Worm (Caenorhabditis elegans) whole organism, L4 larva: ENCODE measurements around the gene K11H3.3.

Experiments used
- F26F4.8 ChIP-seq: fragments of 200-800 bp; sonication (Bioruptor generic); conservative IDR thresholded peaks from 2 replicates; pipeline ENCODE4 v1.3.6; 2022; ENCODE audit warnings: missing genetic modification characterization, missing compliant biosample characterization
- T20F7.1 ChIP-seq: fragments of 200-800 bp; sonication (Bioruptor generic); optimal IDR thresholded peaks from 2 replicates; lab custom pipeline; 2018; ENCODE audit warnings: mild to moderate bottlenecking, missing genetic modification characterization, missing compliant biosample characterization
- T26A8.4 ChIP-seq: fragments of 200-800 bp; sonication (Bioruptor generic); IDR thresholded peaks from 2 replicates; pipeline ENCODE4 v1.3.6; 2022; ENCODE audit warnings: missing genetic modification characterization, missing compliant biosample characterization
- ZK546.5 ChIP-seq, 2 experiments: sonication (generic microtip); optimal IDR thresholded peaks; 2 replicates each; lab custom pipeline; 2017; ENCODE audit warnings: missing biosample characterization in 2 of 2, missing genetic modification characterization in 2 of 2
- aha-1 ChIP-seq: fragments of 150-350 bp; peaks from one replicate; lab custom pipeline; 2014; ENCODE audit warnings: missing biosample characterization, missing genetic modification characterization
- aly-2 ChIP-seq: sonication (generic microtip); optimal IDR thresholded peaks from 2 replicates; lab custom pipeline; 2018; ENCODE audit warnings: missing biosample characterization, missing genetic modification characterization
- ama-1 ChIP-seq: fragments of 150-350 bp; optimal IDR thresholded peaks from 2 replicates; lab custom pipeline; 2014; ENCODE audit warnings: inconsistent platforms, mixed read lengths
- ceh-20 ChIP-seq: fragments of 200-800 bp; sonication (Bioruptor generic); IDR thresholded peaks from 2 replicates; pipeline ENCODE4 v1.3.6; 2022; ENCODE audit warnings: missing genetic modification reagents, missing genetic modification characterization, missing compliant biosample characterization
- ces-1 ChIP-seq: fragments of 150-350 bp; sonication (generic microtip); optimal IDR thresholded peaks from 4 replicates; lab custom pipeline; 2014; ENCODE audit warnings: missing biosample characterization, missing genetic modification reagents, missing genetic modification characterization
- daf-16 ChIP-seq, 3 experiments: sonication (generic microtip); optimal IDR thresholded peaks; 2 replicates each; lab custom pipeline; 2016 to 2017; ENCODE audit warnings: missing genetic modification characterization in 3 of 3, missing genetic modification reagents in 3 of 3, mild to moderate bottlenecking in 2 of 3, missing compliant biosample characterization in 2 of 3, missing biosample characterization in 1 of 3, moderate library complexity in 1 of 3
- dmd-6 ChIP-seq: fragments of 200-800 bp; sonication (Bioruptor generic); IDR thresholded peaks from 2 replicates; pipeline ENCODE4 v1.3.6; 2022; ENCODE audit warnings: missing genetic modification reagents, missing genetic modification characterization, missing compliant biosample characterization
- dmd-9 ChIP-seq: fragments of 200-800 bp; sonication (Bioruptor generic); IDR thresholded peaks from 2 replicates; pipeline ENCODE4 v1.3.6; 2022; ENCODE audit warnings: missing genetic modification reagents, missing genetic modification characterization, missing compliant biosample characterization
- dpl-1 ChIP-seq: fragments of 150-350 bp; optimal IDR thresholded peaks from 2 replicates; lab custom pipeline; 2014; ENCODE audit warnings: missing biosample characterization, missing genetic modification reagents, missing genetic modification characterization
- dve-1 ChIP-seq: sonication (generic microtip); optimal IDR thresholded peaks from 2 replicates; lab custom pipeline; 2017; ENCODE audit warnings: antibody characterized with exemption, mild to moderate bottlenecking, missing genetic modification characterization, missing compliant biosample characterization; ENCODE audit not compliant: insufficient read depth
- hif-1 ChIP-seq, 2 experiments: sonication (generic microtip); optimal IDR thresholded peaks; 2 replicates each; lab custom pipeline; 2016 to 2017; ENCODE audit warnings: missing compliant biosample characterization in 2 of 2, missing genetic modification characterization in 2 of 2, missing genetic modification reagents in 2 of 2, missing genotype in 2 of 2, mild to moderate bottlenecking in 1 of 2
- hlh-11 ChIP-seq: fragments of 200-800 bp; sonication (Bioruptor generic); optimal IDR thresholded peaks from 2 replicates; lab custom pipeline; 2018; ENCODE audit warnings: mild to moderate bottlenecking, missing genetic modification characterization, missing compliant biosample characterization
- hlh-30 ChIP-seq: sonication (generic microtip); optimal IDR thresholded peaks from 2 replicates; lab custom pipeline; 2017; ENCODE audit warnings: antibody characterized with exemption, mild to moderate bottlenecking, missing genetic modification characterization, missing compliant biosample characterization; ENCODE audit not compliant: insufficient read depth
- hmg-1.1 ChIP-seq: fragments of 200-800 bp; sonication (Bioruptor generic); IDR thresholded peaks from 2 replicates; pipeline ENCODE4 v1.3.6; 2022; ENCODE audit warnings: missing genetic modification reagents, missing genetic modification characterization, missing compliant biosample characterization
- lin-13 ChIP-seq: fragments of 150-350 bp; optimal IDR thresholded peaks from 2 replicates; lab custom pipeline; 2014; ENCODE audit warnings: missing biosample characterization, missing genetic modification reagents, missing genetic modification characterization
- lin-38 ChIP-seq: fragments of 200-800 bp; sonication (Bioruptor generic); IDR thresholded peaks from 2 replicates; pipeline ENCODE4 v1.3.6; 2022; ENCODE audit warnings: missing genetic modification reagents, missing genetic modification characterization, missing compliant biosample characterization
- lir-3 ChIP-seq: sonication (generic microtip); optimal IDR thresholded peaks from 2 replicates; lab custom pipeline; 2016; ENCODE audit warnings: mild to moderate bottlenecking, missing genetic modification characterization, missing compliant biosample characterization
- lsy-2 ChIP-seq, 2 experiments: fragments of 150-350 bp in 1 of 2; sonication (generic microtip) in 1 of 2; optimal IDR thresholded peaks; 2 replicates each; lab custom pipeline; 2014 to 2017; ENCODE audit warnings: missing biosample characterization in 2 of 2, missing genetic modification characterization in 2 of 2
- mdl-1 ChIP-seq, 2 experiments: fragments of 150-350 bp in 1 of 2; sonication (generic microtip) in 1 of 2; optimal IDR thresholded peaks; 2 replicates each; lab custom pipeline; 2014 to 2017; ENCODE audit warnings: missing biosample characterization in 2 of 2, missing genetic modification characterization in 2 of 2
- mep-1 ChIP-seq: fragments of 150-350 bp; sonication (generic microtip); optimal IDR thresholded peaks from 3 replicates; lab custom pipeline; 2014; ENCODE audit warnings: missing biosample characterization, missing genetic modification characterization
- mes-2 ChIP-seq: sonication (generic microtip); optimal IDR thresholded peaks from 2 replicates; lab custom pipeline; 2016; ENCODE audit warnings: missing genotype, mild to moderate bottlenecking, missing genetic modification characterization, missing compliant biosample characterization; ENCODE audit not compliant: poor library complexity, severe bottlenecking
- mxl-3 ChIP-seq: fragments of 200-800 bp; sonication (Bioruptor generic); optimal IDR thresholded peaks from 2 replicates; lab custom pipeline; 2018; ENCODE audit warnings: mild to moderate bottlenecking, missing genetic modification characterization, missing compliant biosample characterization
- nhr-10 ChIP-seq: fragments of 150-350 bp; optimal IDR thresholded peaks from 2 replicates; lab custom pipeline; 2014; ENCODE audit warnings: missing biosample characterization, missing genetic modification characterization
- nhr-11 ChIP-seq: fragments of 150-350 bp; optimal IDR thresholded peaks from 2 replicates; lab custom pipeline; 2014; ENCODE audit warnings: missing biosample characterization, missing genetic modification characterization
- nhr-111 ChIP-seq: fragments of 200-800 bp; sonication (Bioruptor generic); optimal IDR thresholded peaks from 2 replicates; lab custom pipeline; 2018; ENCODE audit warnings: mild to moderate bottlenecking, missing genetic modification characterization, missing compliant biosample characterization
- nhr-237 ChIP-seq: sonication (generic microtip); optimal IDR thresholded peaks from 2 replicates; lab custom pipeline; 2017; ENCODE audit warnings: missing biosample characterization, missing genetic modification characterization
- nhr-25 ChIP-seq: sonication (generic microtip); optimal IDR thresholded peaks from 2 replicates; lab custom pipeline; 2017; ENCODE audit warnings: missing genetic modification characterization, mild to moderate bottlenecking, missing compliant biosample characterization, antibody characterized with exemption, moderate library complexity, borderline replicate concordance; ENCODE audit not compliant: insufficient read depth
- nhr-28 ChIP-seq: fragments of 150-350 bp; optimal IDR thresholded peaks from 2 replicates; lab custom pipeline; 2014; ENCODE audit warnings: missing biosample characterization, missing genetic modification characterization
- nhr-48 ChIP-seq: sonication (generic microtip); optimal IDR thresholded peaks from 2 replicates; lab custom pipeline; 2016; ENCODE audit warnings: mild to moderate bottlenecking, missing genetic modification characterization, missing compliant biosample characterization
- nhr-6 ChIP-seq: fragments of 150-350 bp; optimal IDR thresholded peaks from 2 replicates; lab custom pipeline; 2014; ENCODE audit warnings: missing biosample characterization, missing genetic modification characterization
- nhr-77 ChIP-seq: fragments of 150-350 bp; optimal IDR thresholded peaks from 2 replicates; lab custom pipeline; 2014; ENCODE audit warnings: missing biosample characterization, missing genetic modification characterization
- php-3 ChIP-seq: fragments of 200-800 bp; sonication (Bioruptor generic); IDR thresholded peaks from 2 replicates; pipeline ENCODE4 v1.3.6; 2022; ENCODE audit warnings: missing genetic modification reagents, missing genetic modification characterization, missing compliant biosample characterization
- saeg-2 ChIP-seq: fragments of 200-800 bp; sonication (Bioruptor generic); IDR thresholded peaks from 2 replicates; pipeline ENCODE4 v1.3.6; 2022; ENCODE audit warnings: missing genetic modification reagents, missing genetic modification characterization, missing compliant biosample characterization
- snpc-1.2 ChIP-seq: fragments of 200-800 bp; sonication (Bioruptor generic); IDR thresholded peaks from 2 replicates; pipeline ENCODE4 v1.3.6; 2022; ENCODE audit warnings: missing genetic modification reagents, missing genetic modification characterization, missing compliant biosample characterization
- tra-1 ChIP-seq: fragments of 200-800 bp; sonication (Bioruptor generic); IDR thresholded peaks from 2 replicates; pipeline ENCODE4 v1.3.6; 2022; ENCODE audit warnings: missing genetic modification reagents, missing genetic modification characterization, missing compliant biosample characterization
- zip-2 ChIP-seq: fragments of 150-350 bp; optimal IDR thresholded peaks from 2 replicates; lab custom pipeline; 2014; ENCODE audit warnings: missing biosample characterization, missing genetic modification characterization

K11H3.3 gene

ce11 chrIII:9807560-9808046, 44.1 kb upstream of the K11H3.3 start:
- TF ChIP-seq nhr-6 (tag; lab: Kevin White, UChicago) (peak; percentile 38), nhr-111 (no peak), nhr-28 (tag; lab: Kevin White, UChicago) (peak; percentile 75), lin-13 (GFP tag; lab: Kevin White, UChicago) (peak; percentile 8), T26A8.4 (GFP tag; lab: Robert Waterston, UW) (0 out of 2 replicates have a peak, but pooled peaks have one; percentile 15), mep-1 (tag; lab: Kevin White, UChicago) (peak; percentile 63), lin-38 (peak; percentile 30; the same call in 1 of the 2 replicates), ama-1 (peak; percentile 64), mdl-1 (tag; optimal IDR thresholded peaks at IDR 0.05; lab: Kevin White, UChicago) (peak; percentile 23 to 79), lir-3 (tag; lab: Kevin White, UChicago) (no peak), tra-1 (GFP tag; lab: Robert Waterston, UW) (0 out of 2 replicates have a peak, but pooled peaks have one; percentile 6), hlh-30 (tag; lab: Kevin White, UChicago) (peak; percentile 87), ceh-20 (peak; percentile 72), ZK546.5 (tag; optimal IDR thresholded peaks at IDR 0.05; lab: Kevin White, UChicago) (no peak), dpl-1 (GFP tag; lab: Kevin White, UChicago) (peak; percentile 34), nhr-11 (tag; lab: Kevin White, UChicago) (no peak), F26F4.8 (no peak), nhr-48 (tag; lab: Kevin White, UChicago) (peak; percentile 86), aha-1 (peak; percentile 81), nhr-77 (tag; lab: Kevin White, UChicago) (peak; percentile 45), nhr-25 (no peak), hlh-11 (tag; lab: Kevin White, UChicago) (peak; percentile 81), lsy-2 (tag; optimal IDR thresholded peaks at IDR 0.05; lab: Kevin White, UChicago) (peak; percentile 2 to 25), mxl-3 (peak; percentile 79), dmd-6 (GFP tag; lab: Robert Waterston, UW) (peak; percentile 37; the same call in 1 of the 2 replicates), php-3 (peak; percentile 94), dve-1 (tag; lab: Kevin White, UChicago) (peak; percentile 61), zip-2 (tag; lab: Kevin White, UChicago) (peak; percentile 5), daf-16 (GFP tag; optimal IDR thresholded peaks at IDR 0.05; lab: Kevin White, UChicago) (no peak), daf-16 (tag; optimal IDR thresholded peaks at IDR 0.05; lab: Kevin White, UChicago) (peak; percentile 13), ces-1 (GFP tag; lab: Kevin White, UChicago) (no peak)

DNA sequence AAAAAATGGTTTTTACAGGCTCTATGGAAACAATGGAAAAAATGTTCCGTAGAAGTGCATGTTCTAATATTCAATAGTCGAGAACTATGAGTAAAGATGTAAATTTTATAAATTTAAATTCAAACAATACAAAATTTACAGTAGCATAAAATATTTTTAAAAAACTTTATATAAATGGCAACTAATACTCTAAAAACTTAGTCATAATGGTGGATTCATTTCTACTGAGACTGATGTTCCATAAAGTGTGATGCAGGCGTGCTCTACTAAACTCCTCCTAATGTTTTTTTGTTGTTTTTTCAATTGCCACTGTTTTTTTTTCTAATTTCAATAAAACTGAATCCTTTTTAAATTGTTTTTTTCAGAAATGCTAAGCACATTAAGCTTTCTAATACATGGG, 43.5 kb upstream of the K11H3.3 start, which contains the start of gene gtap-2:
Gene gtap-2, plus strand, starts transcription at position 366 of the 400 bp plus-strand sequence.
- TF ChIP-seq nhr-237 (no peak), T20F7.1 (GFP tag; lab: Kevin White, UChicago) (peak; percentile 37), lin-38 (peak; percentile 53), dmd-9 (GFP tag; lab: Robert Waterston, UW) (no peak), hmg-1.1 (GFP tag; lab: Robert Waterston, UW) (no peak), nhr-10 (no peak), dve-1 (tag; lab: Kevin White, UChicago) (peak; percentile 3), saeg-2 (GFP tag; lab: Robert Waterston, UW) (no peak), aly-2 (tag; lab: Kevin White, UChicago) (no peak), ceh-20 (no peak), lsy-2 (tag; optimal IDR thresholded peaks at IDR 0.05; lab: Kevin White, UChicago) (peak in 1 of 2 experiments; percentile 37), mes-2 (tag; lab: Kevin White, UChicago) (peak; percentile 35), hif-1 (tag; optimal IDR thresholded peaks at IDR 0.05; lab: Kevin White, UChicago) (peak in 1 of 2 experiments; percentile 54), snpc-1.2 (GFP tag; lab: Robert Waterston, UW) (no peak), ama-1 (no peak), hlh-30 (tag; lab: Kevin White, UChicago) (peak; percentile 9), zip-2 (tag; lab: Kevin White, UChicago) (no peak)
